Fruit fly (Drosophila melanogaster) whole organism, embryonic: ENCODE data around the gene CG6933.

ENCODE experiments used
- ATbp ChIP-seq: fragments of 200-800 bp; sonication (Bioruptor generic); optimal IDR thresholded peaks from 2 replicates; lab custom pipeline; 2017; ENCODE audit warnings: missing biosample characterization, mild to moderate bottlenecking, missing genetic modification characterization, missing genetic modification reagents
- Adf1 ChIP-seq: fragments of 200-800 bp; sonication (Bioruptor generic); IDR thresholded peaks from 2 replicates; pipeline ENCODE4 v1.3.6; 2022; ENCODE audit warnings: missing biosample characterization, missing genetic modification characterization
- BtbVII ChIP-seq: fragments of 200-800 bp; sonication (Bioruptor generic); optimal IDR thresholded peaks from 3 replicates; lab custom pipeline; 2017; ENCODE audit warnings: missing biosample characterization, mild to moderate bottlenecking, missing genetic modification characterization
- C15 ChIP-seq: fragments of 200-800 bp; sonication (Bioruptor generic); IDR thresholded peaks from 3 replicates; pipeline ENCODE4 v1.3.6; 2022; ENCODE audit warnings: missing biosample characterization, missing genetic modification characterization
- CG10147 ChIP-seq: fragments of 200-800 bp; sonication (Bioruptor generic); optimal IDR thresholded peaks from 2 replicates; lab custom pipeline; 2019; ENCODE audit warnings: missing biosample characterization, mild to moderate bottlenecking, missing genetic modification characterization, moderate library complexity
- CG10267 ChIP-seq: fragments of 200-800 bp; sonication (Bioruptor generic); optimal IDR thresholded peaks from 2 replicates; lab custom pipeline; 2018; ENCODE audit warnings: missing biosample characterization, mild to moderate bottlenecking, missing genetic modification characterization, moderate library complexity
- CG10462 ChIP-seq: fragments of 200-800 bp; sonication (Bioruptor generic); optimal IDR thresholded peaks from 2 replicates; lab custom pipeline; 2016; ENCODE audit warnings: missing biosample characterization, missing genetic modification characterization
- CG12299 ChIP-seq: fragments of 200-800 bp; sonication (Bioruptor generic); optimal IDR thresholded peaks from 2 replicates; lab custom pipeline; 2018; ENCODE audit warnings: missing biosample characterization, mild to moderate bottlenecking, missing genetic modification characterization
- CG14441 ChIP-seq: fragments of 200-800 bp; sonication (Bioruptor generic); IDR thresholded peaks from 2 replicates; pipeline ENCODE4 v1.3.6; 2022; ENCODE audit warnings: missing biosample characterization, missing genetic modification characterization
- CG15011 ChIP-seq: fragments of 200-800 bp; sonication (Bioruptor generic); optimal IDR thresholded peaks from 3 replicates; lab custom pipeline; 2018; ENCODE audit warnings: missing biosample characterization, mild to moderate bottlenecking, missing genetic modification characterization
- CG1603 ChIP-seq: fragments of 200-800 bp; sonication (Bioruptor generic); optimal IDR thresholded peaks from 2 replicates; lab custom pipeline; 2019; ENCODE audit warnings: missing biosample characterization, mild to moderate bottlenecking, missing genetic modification characterization, moderate library complexity
- CG1647 ChIP-seq: fragments of 200-800 bp; sonication (Bioruptor generic); optimal IDR thresholded peaks from 3 replicates; lab custom pipeline; 2016; ENCODE audit warnings: missing biosample characterization, missing genetic modification characterization
- CG17802 ChIP-seq: fragments of 200-800 bp; sonication (Bioruptor generic); optimal IDR thresholded peaks from 2 replicates; lab custom pipeline; 2018; ENCODE audit warnings: missing biosample characterization, mild to moderate bottlenecking, missing genetic modification characterization, moderate library complexity
- CG18476 ChIP-seq: fragments of 200-800 bp; sonication (Bioruptor generic); optimal IDR thresholded peaks from 2 replicates; lab custom pipeline; 2016; ENCODE audit warnings: missing biosample characterization, mild to moderate bottlenecking, missing genetic modification characterization
- CG34422 ChIP-seq: fragments of 200-800 bp; sonication (Bioruptor generic); IDR thresholded peaks from 3 replicates; pipeline ENCODE4 v1.3.6; 2022; ENCODE audit warnings: missing biosample characterization, missing genetic modification characterization
- CG3838 ChIP-seq: fragments of 200-800 bp; sonication (Bioruptor generic); optimal IDR thresholded peaks from 3 replicates; lab custom pipeline; 2016; ENCODE audit warnings: missing biosample characterization, missing genetic modification characterization
- CG4617 ChIP-seq: fragments of 200-800 bp; sonication (Bioruptor generic); optimal IDR thresholded peaks from 3 replicates; lab custom pipeline; 2016; ENCODE audit warnings: missing biosample characterization, missing genetic modification characterization, borderline replicate concordance
- CG6254 ChIP-seq: fragments of 200-800 bp; sonication (Bioruptor generic); optimal IDR thresholded peaks from 3 replicates; lab custom pipeline; 2017; ENCODE audit warnings: mild to moderate bottlenecking, missing biosample characterization, missing genetic modification reagents, missing genetic modification characterization
- CG8924 ChIP-seq: fragments of 200-800 bp; optimal IDR thresholded peaks from 3 replicates; lab custom pipeline; 2019; ENCODE audit warnings: missing biosample characterization, mild to moderate bottlenecking, missing genetic modification characterization, moderate library complexity
- CG9437 ChIP-seq: fragments of 200-800 bp; sonication (Bioruptor generic); optimal IDR thresholded peaks from 2 replicates; lab custom pipeline; 2018; ENCODE audit warnings: missing biosample characterization, mild to moderate bottlenecking, missing genetic modification characterization
- CG9727 ChIP-seq: fragments of 200-800 bp; sonication (Bioruptor generic); optimal IDR thresholded peaks from 3 replicates; lab custom pipeline; 2017; ENCODE audit warnings: missing biosample characterization, mild to moderate bottlenecking, missing genetic modification characterization
- D ChIP-seq, 2 experiments: fragments of 200-800 bp in 1 of 2; fragments of >200 bp in 1 of 2; sonication (Bioruptor generic) in 1 of 2; optimal IDR thresholded peaks; 2 replicates in 1 of 2; 3 replicates in 1 of 2; lab custom pipeline; 2017; ENCODE audit warnings: mild to moderate bottlenecking in 1 of 2, missing biosample characterization in 1 of 2, missing genetic modification characterization in 1 of 2, missing genetic modification reagents in 1 of 2
- Dll ChIP-seq: fragments of 200-800 bp; sonication (Bioruptor generic); IDR thresholded peaks from 4 replicates; pipeline ENCODE4 v1.3.6; 2022; ENCODE audit warnings: missing biosample characterization, missing genetic modification characterization; ENCODE audit not compliant: partially characterized antibody
- Fer3 ChIP-seq: fragments of 200-800 bp; sonication (Bioruptor generic); optimal IDR thresholded peaks from 2 replicates; lab custom pipeline; 2018; ENCODE audit warnings: missing biosample characterization, mild to moderate bottlenecking, missing genetic modification characterization, moderate library complexity
- Hr78 ChIP-seq, 2 experiments: fragments of 200-800 bp in 1 of 2; fragments of >200 bp in 1 of 2; sonication (Bioruptor generic) in 1 of 2; optimal IDR thresholded peaks; 2 replicates each; lab custom pipeline; 2017 to 2019; ENCODE audit warnings: missing biosample characterization in 2 of 2, missing genetic modification characterization in 2 of 2, mild to moderate bottlenecking in 1 of 2, moderate library complexity in 1 of 2
- Meics ChIP-seq: fragments of 200-800 bp; sonication (Bioruptor generic); optimal IDR thresholded peaks from 2 replicates; lab custom pipeline; 2017; ENCODE audit warnings: missing biosample characterization, mild to moderate bottlenecking, missing genetic modification characterization
- NFAT ChIP-seq: fragments of 200-800 bp; sonication (Bioruptor generic); IDR thresholded peaks from 2 replicates; pipeline ENCODE4 v1.3.6; 2022; ENCODE audit warnings: missing biosample characterization, missing genetic modification characterization
- Nf-YA ChIP-seq: fragments of 200-800 bp; sonication (Bioruptor generic); IDR thresholded peaks from 2 replicates; pipeline ENCODE4 v1.3.6; 2022; ENCODE audit warnings: missing biosample characterization, missing genetic modification characterization
- Scr ChIP-seq: fragments of 200-800 bp; sonication (Bioruptor generic); IDR thresholded peaks from 2 replicates; pipeline ENCODE4 v1.3.6; 2022; ENCODE audit warnings: missing biosample characterization, missing genetic modification characterization; ENCODE audit not compliant: partially characterized antibody
- Sox100B ChIP-seq: fragments of 200-800 bp; sonication (Bioruptor generic); optimal IDR thresholded peaks from 3 replicates; lab custom pipeline; 2018; ENCODE audit warnings: missing biosample characterization, mild to moderate bottlenecking, missing genetic modification characterization
- Stat92E ChIP-seq, 3 experiments: fragments of >200 bp in 2 of 3; fragments of 200-800 bp in 1 of 3; sonication (Bioruptor generic) in 1 of 3; optimal IDR thresholded peaks; 2 replicates each; lab custom pipeline; 2017 to 2019; ENCODE audit warnings: missing biosample characterization in 3 of 3, missing genetic modification characterization in 3 of 3, mild to moderate bottlenecking in 1 of 3, moderate library complexity in 1 of 3
- Trl ChIP-seq, 3 experiments: fragments of >200 bp in 2 of 3; fragments of 200-800 bp in 1 of 3; sonication (Bioruptor generic) in 1 of 3; optimal IDR thresholded peaks; 2 replicates in 1 of 3; 3 replicates in 2 of 3; lab custom pipeline; 2016 to 2017; ENCODE audit warnings: missing biosample characterization in 1 of 3, missing genetic modification characterization in 1 of 3
- ato ChIP-seq: fragments of 200-800 bp; sonication (Bioruptor generic); IDR thresholded peaks from 2 replicates; pipeline ENCODE4 v1.3.6; 2022; ENCODE audit warnings: missing biosample characterization, missing genetic modification characterization; ENCODE audit not compliant: partially characterized antibody
- bcd ChIP-seq: fragments of 200-800 bp; sonication (Bioruptor generic); optimal IDR thresholded peaks from 2 replicates; lab custom pipeline; 2017; ENCODE audit warnings: missing biosample characterization, mild to moderate bottlenecking, missing genetic modification characterization
- caup ChIP-seq: fragments of 200-800 bp; sonication (Bioruptor generic); optimal IDR thresholded peaks from 3 replicates; lab custom pipeline; 2017; ENCODE audit warnings: missing biosample characterization, mild to moderate bottlenecking, missing genetic modification characterization, moderate library complexity; ENCODE audit not compliant: severe bottlenecking
- dimm ChIP-seq: fragments of 200-800 bp; sonication (Bioruptor generic); IDR thresholded peaks from 2 replicates; pipeline ENCODE4 v1.3.6; 2022; ENCODE audit warnings: missing biosample characterization, missing genetic modification characterization
- dmrt99B ChIP-seq: fragments of 200-800 bp; sonication (Bioruptor generic); optimal IDR thresholded peaks from 2 replicates; lab custom pipeline; 2018; ENCODE audit warnings: missing biosample characterization, mild to moderate bottlenecking, missing genetic modification characterization, moderate library complexity
- ewg ChIP-seq: fragments of 200-800 bp; sonication (Bioruptor generic); optimal IDR thresholded peaks from 3 replicates; lab custom pipeline; 2017; ENCODE audit warnings: mild to moderate bottlenecking, missing biosample characterization, missing genetic modification reagents, missing genetic modification characterization
- fru ChIP-seq: fragments of >200 bp; optimal IDR thresholded peaks from 2 replicates; lab custom pipeline; 2017
- kay ChIP-seq: fragments of 200-800 bp; sonication (Bioruptor generic); optimal IDR thresholded peaks from 2 replicates; lab custom pipeline; 2016; ENCODE audit warnings: missing biosample characterization, missing genetic modification characterization
- kni ChIP-seq: fragments of 200-800 bp; sonication (Bioruptor generic); optimal IDR thresholded peaks from 3 replicates; lab custom pipeline; 2017; ENCODE audit warnings: mild to moderate bottlenecking, missing biosample characterization, missing genetic modification reagents, missing genetic modification characterization
- lab ChIP-seq: fragments of 200-800 bp; sonication (Bioruptor generic); optimal IDR thresholded peaks from 3 replicates; lab custom pipeline; 2017; ENCODE audit warnings: missing biosample characterization, missing genetic modification characterization, mild to moderate bottlenecking, moderate library complexity, missing genetic modification reagents
- seq ChIP-seq: fragments of 200-800 bp; sonication (Bioruptor generic); IDR thresholded peaks from 2 replicates; pipeline ENCODE4 v1.3.6; 2022; ENCODE audit warnings: missing biosample characterization, missing genetic modification characterization
- sisA ChIP-seq: fragments of 200-800 bp; sonication (Bioruptor generic); IDR thresholded peaks from 2 replicates; pipeline ENCODE4 v1.3.6; 2022; ENCODE audit warnings: missing biosample characterization, missing genetic modification characterization
- sr ChIP-seq: fragments of 200-800 bp; sonication (Bioruptor generic); IDR thresholded peaks from 3 replicates; pipeline ENCODE4 v1.3.6; 2022; ENCODE audit warnings: missing biosample characterization, missing genetic modification characterization
- tin ChIP-seq: fragments of 200-800 bp; sonication (Bioruptor generic); optimal IDR thresholded peaks from 3 replicates; lab custom pipeline; 2016; ENCODE audit warnings: missing biosample characterization, missing genetic modification characterization

Gene CG6933

dm6 chr3L:20183345-20184088 is 36.7 kb downstream of the CG6933 start (continued):
- no peak for TF ChIP-seq C15
- TF ChIP-seq Hr78 (GFP tag; optimal IDR thresholded peaks at IDR 0.05; lab: Kevin White, UChicago) = no peak
- peak; percentile 17 for TF ChIP-seq BtbVII (GFP tag; lab: Kevin White, UChicago)
- TF ChIP-seq ATbp (GFP tag; lab: Kevin White, UChicago) = peak; percentile 39
- no peak for TF ChIP-seq CG6254 (GFP tag; lab: Kevin White, UChicago)
- TF ChIP-seq CG18476 = peak; percentile 32
- no peak for TF ChIP-seq ato (GFP tag; lab: Robert Waterston, UW)
- no peak for TF ChIP-seq Stat92E (GFP tag; optimal IDR thresholded peaks at IDR 0.05; lab: Kevin White, UChicago)
- TF ChIP-seq CG8924 = peak; percentile 31
- TF ChIP-seq CG9727 (GFP tag; lab: Kevin White, UChicago) = peak; percentile 63
- TF ChIP-seq CG12299 (tag; lab: Kevin White, UChicago) = no peak
- TF ChIP-seq Fer3 (tag; lab: Kevin White, UChicago) = peak; percentile 57
- no peak for TF ChIP-seq D (optimal IDR thresholded peaks at IDR 0.05; lab: Kevin White, UChicago)
- TF ChIP-seq D (GFP tag; optimal IDR thresholded peaks at IDR 0.05; lab: Kevin White, UChicago) = peak; percentile 8
- peak; percentile 23 for TF ChIP-seq CG10147
- peak; percentile 33 for TF ChIP-seq CG9437 (GFP tag; lab: Kevin White, UChicago)
- TF ChIP-seq CG34422 (GFP tag; lab: Robert Waterston, UW) = 0 out of 3 replicates have a peak, but pooled peaks have one; percentile 16
- peak; percentile 6 for TF ChIP-seq CG15011 (GFP tag; lab: Kevin White, UChicago)
- TF ChIP-seq seq (GFP tag; lab: Robert Waterston, UW) = peak; percentile 56; the same call in 1 of the 2 replicates
- peak; percentile 25; the same call in 1 of the 2 replicates for TF ChIP-seq sisA
- TF ChIP-seq dmrt99B (tag; lab: Kevin White, UChicago) = peak; percentile 70
- TF ChIP-seq CG14441 (GFP tag; lab: Robert Waterston, UW) = peak; percentile 49; the same call in 1 of the 2 replicates
- no peak for TF ChIP-seq CG3838
- no peak for TF ChIP-seq CG1603 (tag; lab: Kevin White, UChicago)
- no peak for TF ChIP-seq fru
- TF ChIP-seq Meics (GFP tag; lab: Kevin White, UChicago) = peak; percentile 61
- TF ChIP-seq tin (GFP tag; lab: Kevin White, UChicago) = peak; percentile 29
- TF ChIP-seq NFAT (GFP tag; lab: Robert Waterston, UW) = no peak
- TF ChIP-seq CG4617 (GFP tag; lab: Kevin White, UChicago) = no peak
- TF ChIP-seq lab (GFP tag; lab: Kevin White, UChicago) = peak; percentile 75
- TF ChIP-seq ewg (GFP tag; lab: Kevin White, UChicago) = peak; percentile 46
- no peak for TF ChIP-seq dimm (GFP tag; lab: Robert Waterston, UW)
- TF ChIP-seq bcd (GFP tag; lab: Kevin White, UChicago) = peak; percentile 56
- TF ChIP-seq kni = no peak
- TF ChIP-seq Trl (optimal IDR thresholded peaks at IDR 0.05; lab: Kevin White, UChicago) = no peak
- no peak for TF ChIP-seq Trl (GFP tag; optimal IDR thresholded peaks at IDR 0.05; lab: Kevin White, UChicago)
- peak; percentile 46 for TF ChIP-seq Sox100B (GFP tag; lab: Kevin White, UChicago)
- no peak for TF ChIP-seq kay (GFP tag; lab: Kevin White, UChicago)
- peak; percentile 36 for TF ChIP-seq CG17802 (tag; lab: Kevin White, UChicago)
- 0 out of 2 replicates have a peak, but pooled peaks have one; percentile 12 for TF ChIP-seq Adf1
- peak; percentile 36 for TF ChIP-seq CG10267 (tag; lab: Kevin White, UChicago)
- no peak; the same call in 1 of the 2 replicates for TF ChIP-seq Nf-YA (GFP tag; lab: Robert Waterston, UW)
- TF ChIP-seq CG10462 = no peak
- TF ChIP-seq Dll (GFP tag; lab: Robert Waterston, UW) = no peak
- no peak for TF ChIP-seq Scr
- 0 out of 3 replicates have a peak, but pooled peaks have one; percentile 12 for TF ChIP-seq sr (GFP tag; lab: Robert Waterston, UW)
- peak; percentile 47 for TF ChIP-seq CG1647 (GFP tag; lab: Kevin White, UChicago)
- peak; percentile 27 for TF ChIP-seq caup (GFP tag; lab: Kevin White, UChicago)
